Worm (Caenorhabditis elegans): ENCODE data around the gene F07H5.7.

The F07H5.7 gene

ce11 chrII:8817225-8817624 lies 23.3 kb upstream of the F07H5.7 start:
- TF ChIP-seq R02D3.7 (tag; optimal IDR thresholded peaks at IDR 0.05): no peak
- TF ChIP-seq tbx-2 (tag; optimal IDR thresholded peaks at IDR 0.05): no peak
- TF ChIP-seq nhr-25 (tag; optimal IDR thresholded peaks at IDR 0.05): peak; percentile 49
- TF ChIP-seq elt-1 (tag; optimal IDR thresholded peaks at IDR 0.05): no peak
- TF ChIP-seq elt-2 (tag; optimal IDR thresholded peaks at IDR 0.05): no peak
- no peak for TF ChIP-seq pha-4 (tag; optimal IDR thresholded peaks at IDR 0.05)
- TF ChIP-seq nhr-43 (tag; optimal IDR thresholded peaks at IDR 0.05; ENCODE audit: poor library complexity, severe bottlenecking): peak; percentile 33
- TF ChIP-seq nhr-23 (tag; optimal IDR thresholded peaks at IDR 0.05): peak; percentile 43
- TF ChIP-seq nfya-1 (tag; optimal IDR thresholded peaks at IDR 0.05; ENCODE audit: insufficient read depth): no peak

DNA sequence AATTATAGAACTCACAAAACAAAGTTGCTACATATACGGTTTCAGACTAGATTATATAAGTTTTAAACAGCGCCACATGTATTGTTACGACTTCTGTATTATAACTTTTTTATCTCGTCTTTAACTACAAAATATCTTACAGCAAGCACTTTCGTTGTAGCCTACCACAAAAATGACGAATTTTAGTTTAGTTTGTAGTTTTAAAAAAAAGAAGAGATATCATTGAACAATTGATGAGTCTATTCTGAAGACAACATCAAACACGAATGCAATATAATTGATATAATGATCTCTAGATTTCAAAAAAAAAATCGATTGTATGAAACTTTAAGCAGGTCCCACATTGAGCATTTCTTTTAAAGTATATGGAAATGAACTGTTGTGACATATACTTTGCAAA lies 20.3 kb upstream of the F07H5.7 start:
- TF ChIP-seq ZK546.5 (tag; optimal IDR thresholded peaks at IDR 0.05) (no peak), elt-3 (tag; optimal IDR thresholded peaks at IDR 0.05) (peak in 1 of 3 experiments; percentile 20), nhr-43 (tag; optimal IDR thresholded peaks at IDR 0.05; ENCODE audit: poor library complexity, severe bottlenecking) (peak; percentile 25), unc-62 (GFP tag; optimal IDR thresholded peaks at IDR 0.05) (no peak), hmg-11 (tag; optimal IDR thresholded peaks at IDR 0.05) (no peak), nhr-11 (tag; optimal IDR thresholded peaks at IDR 0.05) (no peak), daf-12 (tag; optimal IDR thresholded peaks at IDR 0.05) (no peak)

DNA sequence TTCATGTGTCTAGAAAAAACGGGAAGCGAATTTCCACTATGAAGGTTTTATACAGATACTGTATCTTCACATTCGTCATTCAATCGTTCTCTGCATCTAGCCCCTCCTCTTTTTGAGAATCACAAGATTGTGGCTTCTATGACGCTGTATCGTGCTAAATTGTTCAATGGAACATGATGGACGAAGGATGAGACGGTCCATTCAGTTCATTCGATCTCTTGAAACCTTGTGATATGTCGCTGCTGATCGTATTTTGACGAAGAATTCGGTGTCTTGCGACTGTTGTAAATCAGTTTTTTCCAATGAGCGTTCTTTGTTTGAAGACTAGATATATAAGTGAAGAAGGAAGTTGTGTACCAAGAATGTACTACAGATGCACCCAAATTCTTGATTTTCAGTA lies 19.7 kb upstream of the F07H5.7 start:
- TF ChIP-seq ceh-82 (tag; optimal IDR thresholded peaks at IDR 0.05): no peak
- peak; percentile 98 for TF ChIP-seq nhr-43 (tag; optimal IDR thresholded peaks at IDR 0.05; ENCODE audit: poor library complexity, severe bottlenecking)
- no peak for TF ChIP-seq zag-1 (tag; optimal IDR thresholded peaks at IDR 0.05)
- TF ChIP-seq mdl-1 (tag; optimal IDR thresholded peaks at IDR 0.05): no peak
- TF ChIP-seq egl-5 (tag; optimal IDR thresholded peaks at IDR 0.05): no peak
- TF ChIP-seq nhr-12 (tag; optimal IDR thresholded peaks at IDR 0.05): no peak
- no peak for TF ChIP-seq aly-2 (tag; optimal IDR thresholded peaks at IDR 0.05)
- TF ChIP-seq eor-1 (tag; optimal IDR thresholded peaks at IDR 0.05): no peak
- TF ChIP-seq ceh-28 (tag; optimal IDR thresholded peaks at IDR 0.05): peak; percentile 27
- no peak for TF ChIP-seq hmg-11 (tag; optimal IDR thresholded peaks at IDR 0.05)
- no peak for TF ChIP-seq nhr-28 (tag; optimal IDR thresholded peaks at IDR 0.05)
- TF ChIP-seq ztf-11 (tag; optimal IDR thresholded peaks at IDR 0.05): no peak
- peak; percentile 22 for TF ChIP-seq lin-39 (tag; optimal IDR thresholded peaks at IDR 0.05)
- no peak for TF ChIP-seq fos-1 (tag; optimal IDR thresholded peaks at IDR 0.05)
- TF ChIP-seq elt-1 (tag; optimal IDR thresholded peaks at IDR 0.05): peak; percentile 55
- no peak for TF ChIP-seq egl-27 (tag; optimal IDR thresholded peaks at IDR 0.05)
- TF ChIP-seq ztf-4 (tag; optimal IDR thresholded peaks at IDR 0.05): no peak
- no peak for TF ChIP-seq pha-4 (tag; optimal IDR thresholded peaks at IDR 0.05)
- no peak for TF ChIP-seq pqm-1 (tag; optimal IDR thresholded peaks at IDR 0.05)
- peak; percentile 30 for TF ChIP-seq nhr-11 (tag; optimal IDR thresholded peaks at IDR 0.05)
- TF ChIP-seq sea-2 (GFP tag; optimal IDR thresholded peaks at IDR 0.05): no peak
- no peak for TF ChIP-seq daf-12 (tag; optimal IDR thresholded peaks at IDR 0.05)
- TF ChIP-seq ZK546.5 (tag; optimal IDR thresholded peaks at IDR 0.05): no peak
- no peak for TF ChIP-seq lsy-12 (tag; optimal IDR thresholded peaks at IDR 0.05)
- TF ChIP-seq fkh-2 (tag; optimal IDR thresholded peaks at IDR 0.05): no peak
- peak; percentile 61 for TF ChIP-seq jun-1 (tag; optimal IDR thresholded peaks at IDR 0.05)
- TF ChIP-seq fkh-10 (GFP tag; optimal IDR thresholded peaks at IDR 0.05): no peak
- no peak for TF ChIP-seq snpc-4 (tag; optimal IDR thresholded peaks at IDR 0.05)
- TF ChIP-seq nfya-1 (tag; optimal IDR thresholded peaks at IDR 0.05; ENCODE audit: insufficient read depth): peak; percentile 21
- TF ChIP-seq nhr-67 (tag; optimal IDR thresholded peaks at IDR 0.05): no peak
- TF ChIP-seq nhr-237 (tag; optimal IDR thresholded peaks at IDR 0.05): no peak
- TF ChIP-seq nhr-23 (tag; optimal IDR thresholded peaks at IDR 0.05): peak; percentile 86
- no peak for TF ChIP-seq tbx-2 (tag; optimal IDR thresholded peaks at IDR 0.05)
- no peak for TF ChIP-seq nhr-77 (tag; optimal IDR thresholded peaks at IDR 0.05)
- TF ChIP-seq ceh-9 (tag; optimal IDR thresholded peaks at IDR 0.05): no peak
- no peak for TF ChIP-seq ceh-16 (tag; optimal IDR thresholded peaks at IDR 0.05)
- TF ChIP-seq elt-3 (tag; optimal IDR thresholded peaks at IDR 0.05): peak in 2 of 3 experiments; percentile 60 to 88
- no peak for TF ChIP-seq R02D3.7 (tag; optimal IDR thresholded peaks at IDR 0.05)
- TF ChIP-seq unc-39 (tag; optimal IDR thresholded peaks at IDR 0.05): no peak
- no peak for TF ChIP-seq lin-15B (tag; optimal IDR thresholded peaks at IDR 0.05)
- TF ChIP-seq nhr-25 (tag; optimal IDR thresholded peaks at IDR 0.05): peak; percentile 73
- no peak for TF ChIP-seq unc-62 (GFP tag; optimal IDR thresholded peaks at IDR 0.05)
- TF ChIP-seq skn-1 (tag; optimal IDR thresholded peaks at IDR 0.05): no peak
- no peak for TF ChIP-seq elt-2 (tag; optimal IDR thresholded peaks at IDR 0.05)
- TF ChIP-seq ama-1 (optimal IDR thresholded peaks at IDR 0.05): no peak
- TF ChIP-seq mml-1 (tag; optimal IDR thresholded peaks at IDR 0.05): no peak
- TF ChIP-seq nhr-76 (tag; optimal IDR thresholded peaks at IDR 0.05): peak; percentile 30

Data from whole organism, L3 larva.